Worm (Caenorhabditis elegans) whole organism, late embryonic: ENCODE measurements around the gene fipr-18.

Source experiments
- K02D7.2 ChIP-seq: sonication (generic microtip); optimal IDR thresholded peaks from 2 replicates; lab custom pipeline; 2017; ENCODE audit warnings: mild to moderate bottlenecking, missing genetic modification characterization, missing compliant biosample characterization
- Y22D7AL.16 ChIP-seq: sonication (generic microtip); optimal IDR thresholded peaks from 2 replicates; lab custom pipeline; 2016; ENCODE audit warnings: missing genetic modification characterization, missing compliant biosample characterization
- ceh-45 ChIP-seq: fragments of 200-800 bp; sonication (Bioruptor generic); IDR thresholded peaks from 2 replicates; pipeline ENCODE4 v1.3.6; 2022; ENCODE audit warnings: missing genetic modification reagents, missing genetic modification characterization, missing compliant biosample characterization
- nhr-11 ChIP-seq: fragments of 150-350 bp; optimal IDR thresholded peaks from 2 replicates; lab custom pipeline; 2014; ENCODE audit warnings: missing biosample characterization, missing genetic modification characterization
- npax-4 ChIP-seq: sonication (generic microtip); optimal IDR thresholded peaks from 2 replicates; lab custom pipeline; 2016; ENCODE audit warnings: missing genetic modification characterization, missing compliant biosample characterization
- pqm-1 ChIP-seq: sonication (generic microtip); optimal IDR thresholded peaks from 2 replicates; lab custom pipeline; 2016; ENCODE audit warnings: missing genetic modification characterization, missing compliant biosample characterization
- ref-2 ChIP-seq: sonication (generic microtip); optimal IDR thresholded peaks from 2 replicates; lab custom pipeline; 2016; ENCODE audit warnings: missing genetic modification characterization, missing compliant biosample characterization

- TF ChIP-seq nhr-11 (tag; lab: Kevin White, UChicago) = no peak
- no peak for TF ChIP-seq ref-2
- no peak for TF ChIP-seq npax-4
- no peak for TF ChIP-seq Y22D7AL.16 (tag; lab: Kevin White, UChicago)
- TF ChIP-seq K02D7.2 = no peak
- no peak for TF ChIP-seq ceh-45 (GFP tag; lab: Robert Waterston, UW)
- TF ChIP-seq pqm-1 (tag; lab: Kevin White, UChicago) = no peak
Measured at ce11 chrIII:7491931-7492330, 32.8 kb downstream of the fipr-18 start.
